Worm (Caenorhabditis elegans) whole organism, L2 larva: ENCODE data around the gene W02H5.8.

Experiments
- R02D3.7 ChIP-seq: fragments of 150-350 bp; optimal IDR thresholded peaks from 2 replicates; lab custom pipeline; 2014; ENCODE audit warnings: missing biosample characterization, missing genetic modification characterization
- ama-1 ChIP-seq: fragments of 150-350 bp; optimal IDR thresholded peaks from 2 replicates; lab custom pipeline; 2018; ENCODE audit warnings: inconsistent platforms
- egl-27 ChIP-seq: sonication (generic microtip); optimal IDR thresholded peaks from 3 replicates; lab custom pipeline; 2017; ENCODE audit warnings: missing biosample characterization, missing genetic modification reagents, missing genetic modification characterization
- zag-1 ChIP-seq: fragments of 150-350 bp; optimal IDR thresholded peaks from 2 replicates; lab custom pipeline; 2014; ENCODE audit warnings: missing biosample characterization, missing genetic modification characterization

DNA sequence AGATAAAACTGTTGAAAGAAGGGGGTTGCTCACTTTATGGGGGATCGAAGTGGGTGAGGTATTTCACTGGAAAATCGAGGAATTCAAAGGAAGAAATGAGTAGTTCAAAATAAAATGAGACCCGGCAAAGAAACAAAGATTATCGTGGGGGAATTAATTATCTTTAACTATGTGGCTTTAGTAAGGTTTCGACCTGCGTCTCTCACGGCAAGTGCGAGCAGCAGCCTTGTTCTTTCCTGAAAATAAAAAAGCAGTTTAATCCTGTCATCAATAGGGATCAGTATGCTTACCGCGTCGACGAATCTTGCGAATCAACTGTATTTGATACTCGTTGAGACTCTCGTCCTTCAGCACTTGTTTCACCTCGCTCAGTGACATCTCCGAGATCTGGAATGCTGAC lies 30.6 kb downstream of the W02H5.8 start, which contains the start of gene srh-271:
- no peak for TF ChIP-seq zag-1 (tag; lab: Kevin White, UChicago)
- no peak for TF ChIP-seq egl-27 (tag; lab: Kevin White, UChicago)
- TF ChIP-seq ama-1 (lab: Kevin White, UChicago), result no peak
- no peak for TF ChIP-seq R02D3.7
